Worm (Caenorhabditis elegans) whole organism, L3 larva: ENCODE data around the gene C06C6.8.

ENCODE experiments used
- R02D3.7 ChIP-seq: fragments of 150-350 bp; optimal IDR thresholded peaks from 2 replicates; lab custom pipeline; 2014; ENCODE audit warnings: missing biosample characterization, missing genetic modification characterization
- aly-2 ChIP-seq: fragments of 150-350 bp; optimal IDR thresholded peaks from 2 replicates; lab custom pipeline; 2014; ENCODE audit warnings: missing biosample characterization, missing genetic modification characterization
- ama-1 ChIP-seq: fragments of 150-350 bp; optimal IDR thresholded peaks from 2 replicates; lab custom pipeline; 2018
- ceh-16 ChIP-seq: sonication (generic microtip); optimal IDR thresholded peaks from 2 replicates; lab custom pipeline; 2017; ENCODE audit warnings: missing biosample characterization, missing genetic modification characterization
- ceh-82 ChIP-seq: fragments of 150-350 bp; optimal IDR thresholded peaks from 2 replicates; lab custom pipeline; 2014; ENCODE audit warnings: missing biosample characterization, missing genetic modification characterization
- daf-12 ChIP-seq: fragments of 150-350 bp; optimal IDR thresholded peaks from 2 replicates; lab custom pipeline; 2014; ENCODE audit warnings: missing biosample characterization, missing genetic modification reagents, missing genetic modification characterization
- egl-5 ChIP-seq: fragments of 150-350 bp; optimal IDR thresholded peaks from 2 replicates; lab custom pipeline; 2017; ENCODE audit warnings: missing biosample characterization, missing genetic modification reagents, missing genetic modification characterization, inconsistent platforms
- elt-2 ChIP-seq: sonication (generic microtip); optimal IDR thresholded peaks from 2 replicates; lab custom pipeline; 2016; ENCODE audit warnings: missing genetic modification reagents, mild to moderate bottlenecking, missing genetic modification characterization, missing compliant biosample characterization
- elt-3 ChIP-seq, 3 experiments: fragments of 150-350 bp in 1 of 3; sonication (generic microtip) in 2 of 3; optimal IDR thresholded peaks; 2 replicates in 2 of 3; 4 replicates in 1 of 3; lab custom pipeline; 2014 to 2017; ENCODE audit warnings: missing biosample characterization in 3 of 3, missing genetic modification characterization in 3 of 3
- fkh-10 ChIP-seq: sonication (generic microtip); optimal IDR thresholded peaks from 2 replicates; lab custom pipeline; 2017; ENCODE audit warnings: missing biosample characterization, missing genetic modification reagents, missing genetic modification characterization
- fkh-2 ChIP-seq: fragments of 150-350 bp; optimal IDR thresholded peaks from 2 replicates; lab custom pipeline; 2014; ENCODE audit warnings: missing biosample characterization, missing genetic modification reagents, missing genetic modification characterization
- fos-1 ChIP-seq: fragments of 150-350 bp; optimal IDR thresholded peaks from 2 replicates; lab custom pipeline; 2014; ENCODE audit warnings: missing biosample characterization, missing genetic modification characterization
- jun-1 ChIP-seq: fragments of 150-350 bp; optimal IDR thresholded peaks from 2 replicates; lab custom pipeline; 2014; ENCODE audit warnings: missing biosample characterization, missing genetic modification reagents, missing genetic modification characterization
- lin-15B ChIP-seq: fragments of 150-350 bp; optimal IDR thresholded peaks from 2 replicates; lab custom pipeline; 2014; ENCODE audit warnings: missing biosample characterization, missing genetic modification characterization
- lsy-12 ChIP-seq: sonication (generic microtip); optimal IDR thresholded peaks from 2 replicates; lab custom pipeline; 2016; ENCODE audit warnings: mild to moderate bottlenecking, missing genetic modification characterization, missing compliant biosample characterization
- mdl-1 ChIP-seq: fragments of 150-350 bp; optimal IDR thresholded peaks from 2 replicates; lab custom pipeline; 2014; ENCODE audit warnings: missing biosample characterization, missing genetic modification characterization
- mml-1 ChIP-seq: fragments of 150-350 bp; sonication (generic microtip); optimal IDR thresholded peaks from 3 replicates; lab custom pipeline; 2014; ENCODE audit warnings: missing biosample characterization, missing genetic modification characterization
- nfya-1 ChIP-seq: sonication (generic microtip); optimal IDR thresholded peaks from 2 replicates; lab custom pipeline; 2017; ENCODE audit warnings: missing genetic modification characterization, mild to moderate bottlenecking, missing compliant biosample characterization, antibody characterized with exemption, moderate library complexity; ENCODE audit not compliant: insufficient read depth
- nhr-11 ChIP-seq: fragments of 150-350 bp; optimal IDR thresholded peaks from 2 replicates; lab custom pipeline; 2014; ENCODE audit warnings: missing biosample characterization, missing genetic modification characterization
- nhr-12 ChIP-seq: fragments of 150-350 bp; optimal IDR thresholded peaks from 2 replicates; lab custom pipeline; 2014; ENCODE audit warnings: missing biosample characterization, missing genetic modification characterization
- nhr-23 ChIP-seq: fragments of 150-350 bp; optimal IDR thresholded peaks from 2 replicates; lab custom pipeline; 2014; ENCODE audit warnings: missing biosample characterization, missing genetic modification reagents, missing genetic modification characterization
- nhr-25 ChIP-seq: sonication (generic microtip); optimal IDR thresholded peaks from 2 replicates; lab custom pipeline; 2017; ENCODE audit warnings: missing biosample characterization, missing genetic modification characterization
- nhr-43 ChIP-seq: sonication (generic microtip); optimal IDR thresholded peaks from 2 replicates; lab custom pipeline; 2016; ENCODE audit warnings: mild to moderate bottlenecking, missing genetic modification characterization, missing compliant biosample characterization; ENCODE audit not compliant: poor library complexity, severe bottlenecking
- nhr-67 ChIP-seq: fragments of 150-350 bp; optimal IDR thresholded peaks from 2 replicates; lab custom pipeline; 2014; ENCODE audit warnings: missing biosample characterization, missing genetic modification characterization
- nhr-76 ChIP-seq: fragments of 150-350 bp; sonication (generic microtip); optimal IDR thresholded peaks from 5 replicates; lab custom pipeline; 2014; ENCODE audit warnings: missing biosample characterization, missing genetic modification characterization
- nhr-77 ChIP-seq: fragments of 150-350 bp; optimal IDR thresholded peaks from 2 replicates; lab custom pipeline; 2014; ENCODE audit warnings: missing biosample characterization, missing genetic modification characterization
- pha-4 ChIP-seq: fragments of 150-350 bp; optimal IDR thresholded peaks from 2 replicates; lab custom pipeline; 2014; ENCODE audit warnings: missing biosample characterization, missing genetic modification reagents, missing genetic modification characterization
- pqm-1 ChIP-seq: fragments of 150-350 bp; optimal IDR thresholded peaks from 2 replicates; lab custom pipeline; 2017; ENCODE audit warnings: missing biosample characterization, missing genetic modification characterization, inconsistent platforms
- sea-2 ChIP-seq: fragments of 150-350 bp; sonication (generic microtip); optimal IDR thresholded peaks from 4 replicates; lab custom pipeline; 2014; ENCODE audit warnings: missing biosample characterization, missing genetic modification reagents, missing genetic modification characterization
- skn-1 ChIP-seq: fragments of 150-350 bp; optimal IDR thresholded peaks from 2 replicates; lab custom pipeline; 2014; ENCODE audit warnings: missing biosample characterization, missing genetic modification characterization
- snpc-4 ChIP-seq: fragments of 150-350 bp; optimal IDR thresholded peaks from 2 replicates; lab custom pipeline; 2014; ENCODE audit warnings: missing biosample characterization, missing genetic modification characterization
- tbx-2 ChIP-seq: sonication (generic microtip); optimal IDR thresholded peaks from 2 replicates; lab custom pipeline; 2016; ENCODE audit warnings: mild to moderate bottlenecking, missing genetic modification characterization, missing compliant biosample characterization
- unc-39 ChIP-seq: sonication (generic microtip); optimal IDR thresholded peaks from 4 replicates; lab custom pipeline; 2017; ENCODE audit warnings: missing biosample characterization, missing genetic modification characterization
- unc-62 ChIP-seq: fragments of 150-350 bp; sonication (generic microtip); optimal IDR thresholded peaks from 4 replicates; lab custom pipeline; 2014; ENCODE audit warnings: missing biosample characterization, missing genetic modification reagents, missing genetic modification characterization
- ztf-11 ChIP-seq: fragments of 150-350 bp; optimal IDR thresholded peaks from 2 replicates; lab custom pipeline; 2014; ENCODE audit warnings: missing biosample characterization, missing genetic modification characterization
- ztf-4 ChIP-seq: fragments of 150-350 bp; optimal IDR thresholded peaks from 2 replicates; lab custom pipeline; 2014; ENCODE audit warnings: missing biosample characterization, missing genetic modification characterization

Gene C06C6.8

DNA sequence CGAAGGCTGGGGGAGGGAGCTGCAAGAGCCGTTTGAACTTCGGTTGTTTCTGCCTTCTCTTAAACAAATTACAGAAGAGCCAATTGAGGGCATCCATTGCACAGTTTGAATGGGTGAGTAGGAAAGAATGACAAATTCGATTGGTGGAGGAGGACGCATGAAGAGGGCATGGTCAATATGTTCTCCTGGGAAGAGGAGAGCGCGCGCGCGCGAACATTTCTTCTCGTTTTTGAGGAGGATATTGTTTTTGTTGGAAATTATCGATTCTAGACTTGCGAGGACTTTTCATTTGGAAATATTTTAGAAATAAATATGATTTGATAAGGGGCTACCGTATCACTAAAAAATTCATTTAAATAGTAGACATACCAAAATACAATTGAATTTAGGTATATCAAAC, 34.6 kb downstream of the C06C6.8 start, which contains the start of gene T10C6.7:
Gene T10C6.7 (minus strand): TSS at position 143 of the 400 bp plus-strand sequence.
- TF ChIP-seq fos-1 (tag; lab: Kevin White, UChicago) (no peak), daf-12 (tag; lab: Kevin White, UChicago) (no peak), elt-3 (tag; optimal IDR thresholded peaks at IDR 0.05; lab: Kevin White, UChicago) (no peak), egl-5 (no peak), nhr-77 (tag; lab: Kevin White, UChicago) (no peak), nhr-76 (tag; lab: Kevin White, UChicago) (no peak)

DNA sequence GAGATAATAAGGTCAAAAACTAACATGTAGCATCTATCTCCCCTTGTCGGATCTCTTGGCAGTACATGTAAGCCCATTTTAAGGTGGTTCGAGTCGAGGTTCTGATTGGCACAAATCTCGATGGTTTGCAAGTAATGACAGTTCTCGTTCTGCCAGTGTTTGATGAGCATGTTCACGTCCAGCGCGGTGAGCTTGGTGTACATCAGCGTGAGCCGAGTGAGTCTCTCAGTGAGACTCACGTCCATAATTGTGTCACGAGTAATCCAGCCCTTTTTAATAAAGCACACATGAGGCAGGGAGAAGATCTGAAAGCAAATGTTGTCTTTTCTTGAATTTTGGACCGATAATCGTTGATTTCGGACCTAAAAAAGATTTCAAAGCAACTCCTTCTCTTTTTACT, 35.8 kb downstream of the C06C6.8 start, which contains the start of gene T10C6.16:
Gene T10C6.16 (minus strand): TSS at position 245 of the 400 bp plus-strand sequence.
- TF ChIP-seq mml-1 = no peak
- no peak for TF ChIP-seq unc-39 (tag; lab: Kevin White, UChicago)
- no peak for TF ChIP-seq jun-1
- TF ChIP-seq lsy-12 = no peak
- no peak for TF ChIP-seq nhr-43 (tag; lab: Kevin White, UChicago)
- TF ChIP-seq ztf-4 (tag; lab: Kevin White, UChicago) = no peak
- no peak for TF ChIP-seq sea-2 (GFP tag; lab: Kevin White, UChicago)

DNA sequence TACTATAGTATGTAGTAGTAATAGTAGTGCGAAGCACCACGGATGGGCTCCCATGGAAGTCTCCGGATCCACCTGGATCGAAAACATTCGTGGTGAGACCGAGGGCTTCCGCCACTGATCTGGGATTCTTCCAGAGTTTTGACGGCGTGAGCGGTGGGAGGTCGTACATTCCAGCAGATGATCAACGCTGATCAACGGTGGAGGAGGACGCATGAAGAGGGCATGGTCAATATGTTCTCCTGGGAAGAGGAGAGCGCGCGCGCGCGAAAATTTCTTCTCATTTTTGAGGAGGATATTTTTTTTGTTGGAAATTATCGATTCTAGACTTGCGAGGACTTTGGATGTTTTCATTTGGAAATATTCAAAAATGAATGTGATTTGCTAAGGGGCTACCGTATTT, 36.6 kb downstream of the C06C6.8 start:
- TF ChIP-seq egl-5 (no peak), nhr-67 (tag; lab: Kevin White, UChicago) (no peak), nhr-23 (no peak), mml-1 (no peak), mdl-1 (tag; lab: Kevin White, UChicago) (no peak), tbx-2 (tag; lab: Kevin White, UChicago) (no peak), lin-15B (tag; lab: Kevin White, UChicago) (no peak), nhr-43 (tag; lab: Kevin White, UChicago) (no peak), nhr-25 (tag; lab: Kevin White, UChicago) (no peak), ceh-82 (no peak), ztf-11 (no peak), fos-1 (tag; lab: Kevin White, UChicago) (no peak), nhr-12 (tag; lab: Kevin White, UChicago) (no peak)

DNA sequence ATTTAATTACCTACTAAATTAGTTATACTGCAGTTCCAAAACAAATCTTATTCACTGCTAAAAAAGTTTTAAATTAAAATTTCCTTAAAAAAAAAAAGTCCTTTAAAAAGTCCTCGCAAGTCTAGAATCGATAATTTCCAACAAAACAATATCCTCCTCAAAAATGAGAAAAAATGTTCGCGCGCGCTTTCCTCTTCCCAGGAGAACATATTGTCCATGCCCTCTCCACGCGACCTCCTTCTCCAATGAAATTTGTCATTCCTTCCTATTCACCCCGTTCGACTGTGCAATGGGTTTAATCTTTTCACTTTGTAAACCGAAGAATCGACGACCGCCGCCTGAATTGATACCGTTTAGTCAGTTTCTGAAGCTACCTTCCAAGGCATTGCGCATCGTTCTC, 39.2 kb downstream of the C06C6.8 start, which contains the start of gene T10C6.10:
Gene T10C6.10 (plus strand): TSS at position 248 of the 400 bp plus-strand sequence.
- TF ChIP-seq fkh-2 (tag; lab: Kevin White, UChicago) = no peak
- no peak for TF ChIP-seq fkh-10 (GFP tag; lab: Kevin White, UChicago)
- TF ChIP-seq pha-4 (tag; lab: Kevin White, UChicago) = no peak
- TF ChIP-seq R02D3.7 (tag; lab: Kevin White, UChicago) = no peak
- no peak for TF ChIP-seq pqm-1
- no peak for TF ChIP-seq fos-1 (tag; lab: Kevin White, UChicago)
- no peak for TF ChIP-seq ama-1 (lab: Kevin White, UChicago)
- TF ChIP-seq mdl-1 (tag; lab: Kevin White, UChicago) = no peak
- no peak for TF ChIP-seq snpc-4
- TF ChIP-seq nhr-11 (tag; lab: Kevin White, UChicago) = no peak
- no peak for TF ChIP-seq tbx-2 (tag; lab: Kevin White, UChicago)
- no peak for TF ChIP-seq elt-2 (tag; lab: Kevin White, UChicago)
- TF ChIP-seq lsy-12 = no peak
- TF ChIP-seq egl-5 = no peak
- no peak for TF ChIP-seq ceh-16 (tag; lab: Kevin White, UChicago)
- no peak for TF ChIP-seq ztf-11
- no peak for TF ChIP-seq skn-1 (tag; lab: Kevin White, UChicago)
- no peak for TF ChIP-seq unc-62 (GFP tag; lab: Kevin White, UChicago)
- TF ChIP-seq aly-2 = no peak
- TF ChIP-seq nfya-1 (tag; lab: Kevin White, UChicago) = no peak
- TF ChIP-seq, all 47 proteins: peak for 0
